Worm (Caenorhabditis elegans) whole organism, L4 larva: Measurements from ENCODE around the gene dnj-26.

ENCODE experiments used
- F26F4.8 ChIP-seq: fragments of 200-800 bp; sonication (Bioruptor generic); conservative IDR thresholded peaks from 2 replicates; pipeline ENCODE4 v1.3.6; 2022; ENCODE audit warnings: missing genetic modification characterization, missing compliant biosample characterization
- F44E2.7 ChIP-seq: fragments of 200-800 bp; sonication (Bioruptor generic); IDR thresholded peaks from 2 replicates; pipeline ENCODE4 v2.1.2; 2022; ENCODE audit warnings: missing genetic modification characterization, missing compliant biosample characterization
- T20F7.1 ChIP-seq: fragments of 200-800 bp; sonication (Bioruptor generic); optimal IDR thresholded peaks from 2 replicates; lab custom pipeline; 2018; ENCODE audit warnings: mild to moderate bottlenecking, missing genetic modification characterization, missing compliant biosample characterization
- Y105C5A.15 ChIP-seq: fragments of 200-800 bp; sonication (Bioruptor generic); IDR thresholded peaks from 2 replicates; pipeline ENCODE4 v1.3.6; 2022; ENCODE audit warnings: missing genetic modification characterization, missing compliant biosample characterization
- Y48G9A.11 ChIP-seq: fragments of 200-800 bp; sonication (Bioruptor generic); IDR thresholded peaks from 2 replicates; pipeline ENCODE4 v1.3.6; 2022; ENCODE audit warnings: missing genetic modification reagents, missing genetic modification characterization, missing compliant biosample characterization
- ZK337.2 ChIP-seq: fragments of 200-800 bp; sonication (Bioruptor generic); IDR thresholded peaks from 2 replicates; pipeline ENCODE4 v1.3.6; 2022; ENCODE audit warnings: missing genetic modification reagents, missing genetic modification characterization, missing compliant biosample characterization
- arid-1 ChIP-seq: fragments of 200-800 bp; sonication (Bioruptor generic); conservative IDR thresholded peaks from 2 replicates; pipeline ENCODE4 v1.3.6; 2022; ENCODE audit warnings: missing genetic modification reagents, missing genetic modification characterization, missing compliant biosample characterization
- attf-4 ChIP-seq: sonication (generic microtip); optimal IDR thresholded peaks from 3 replicates; lab custom pipeline; 2017; ENCODE audit warnings: missing biosample characterization, missing genetic modification characterization
- daf-16 ChIP-seq, 3 experiments: sonication (generic microtip); optimal IDR thresholded peaks; 2 replicates each; lab custom pipeline; 2016 to 2017; ENCODE audit warnings: missing genetic modification characterization in 3 of 3, missing genetic modification reagents in 3 of 3, mild to moderate bottlenecking in 2 of 3, missing compliant biosample characterization in 2 of 3, missing biosample characterization in 1 of 3, moderate library complexity in 1 of 3
- dmd-6 ChIP-seq: fragments of 200-800 bp; sonication (Bioruptor generic); IDR thresholded peaks from 2 replicates; pipeline ENCODE4 v1.3.6; 2022; ENCODE audit warnings: missing genetic modification reagents, missing genetic modification characterization, missing compliant biosample characterization
- dpl-1 ChIP-seq: fragments of 150-350 bp; optimal IDR thresholded peaks from 2 replicates; lab custom pipeline; 2014; ENCODE audit warnings: missing biosample characterization, missing genetic modification reagents, missing genetic modification characterization
- duxl-1 ChIP-seq: sonication (generic microtip); optimal IDR thresholded peaks from 2 replicates; lab custom pipeline; 2016; ENCODE audit warnings: mild to moderate bottlenecking, missing genetic modification characterization, moderate library complexity, missing compliant biosample characterization; ENCODE audit not compliant: poor library complexity
- dve-1 ChIP-seq: sonication (generic microtip); optimal IDR thresholded peaks from 2 replicates; lab custom pipeline; 2017; ENCODE audit warnings: antibody characterized with exemption, mild to moderate bottlenecking, missing genetic modification characterization, missing compliant biosample characterization; ENCODE audit not compliant: insufficient read depth
- egl-43 ChIP-seq: fragments of 200-800 bp; sonication (Bioruptor generic); IDR thresholded peaks from 2 replicates; pipeline ENCODE4 v1.3.6; 2022; ENCODE audit warnings: missing genetic modification reagents, missing genetic modification characterization, missing compliant biosample characterization
- fos-1 ChIP-seq: fragments of 150-350 bp; optimal IDR thresholded peaks from 2 replicates; lab custom pipeline; 2014; ENCODE audit warnings: missing biosample characterization, missing genetic modification characterization
- gei-8 ChIP-seq: fragments of 200-800 bp; sonication (Bioruptor generic); optimal IDR thresholded peaks from 2 replicates; lab custom pipeline; 2018; ENCODE audit warnings: mild to moderate bottlenecking, missing genetic modification characterization, missing compliant biosample characterization
- hlh-11 ChIP-seq: fragments of 200-800 bp; sonication (Bioruptor generic); optimal IDR thresholded peaks from 2 replicates; lab custom pipeline; 2018; ENCODE audit warnings: mild to moderate bottlenecking, missing genetic modification characterization, missing compliant biosample characterization
- hlh-30 ChIP-seq: sonication (generic microtip); optimal IDR thresholded peaks from 2 replicates; lab custom pipeline; 2017; ENCODE audit warnings: antibody characterized with exemption, mild to moderate bottlenecking, missing genetic modification characterization, missing compliant biosample characterization; ENCODE audit not compliant: insufficient read depth
- jun-1 ChIP-seq: fragments of 150-350 bp; optimal IDR thresholded peaks from 2 replicates; lab custom pipeline; 2014; ENCODE audit warnings: missing biosample characterization, missing genetic modification reagents, missing genetic modification characterization
- lin-13 ChIP-seq: fragments of 150-350 bp; optimal IDR thresholded peaks from 2 replicates; lab custom pipeline; 2014; ENCODE audit warnings: missing biosample characterization, missing genetic modification reagents, missing genetic modification characterization
- lsy-2 ChIP-seq, 2 experiments: fragments of 150-350 bp in 1 of 2; sonication (generic microtip) in 1 of 2; optimal IDR thresholded peaks; 2 replicates each; lab custom pipeline; 2014 to 2017; ENCODE audit warnings: missing biosample characterization in 2 of 2, missing genetic modification characterization in 2 of 2
- madf-5 ChIP-seq, 2 experiments: fragments of 200-800 bp; sonication (Bioruptor generic); IDR thresholded peaks; 2 replicates each; pipeline ENCODE4 v1.3.6; 2022; ENCODE audit warnings: missing compliant biosample characterization in 2 of 2, missing genetic modification characterization in 2 of 2
- mes-2 ChIP-seq: sonication (generic microtip); optimal IDR thresholded peaks from 2 replicates; lab custom pipeline; 2016; ENCODE audit warnings: missing genotype, mild to moderate bottlenecking, missing genetic modification characterization, missing compliant biosample characterization; ENCODE audit not compliant: poor library complexity, severe bottlenecking
- nhr-10 ChIP-seq: fragments of 150-350 bp; optimal IDR thresholded peaks from 2 replicates; lab custom pipeline; 2014; ENCODE audit warnings: missing biosample characterization, missing genetic modification characterization
- nhr-11 ChIP-seq: fragments of 150-350 bp; optimal IDR thresholded peaks from 2 replicates; lab custom pipeline; 2014; ENCODE audit warnings: missing biosample characterization, missing genetic modification characterization
- nhr-237 ChIP-seq: sonication (generic microtip); optimal IDR thresholded peaks from 2 replicates; lab custom pipeline; 2017; ENCODE audit warnings: missing biosample characterization, missing genetic modification characterization
- nhr-28 ChIP-seq: fragments of 150-350 bp; optimal IDR thresholded peaks from 2 replicates; lab custom pipeline; 2014; ENCODE audit warnings: missing biosample characterization, missing genetic modification characterization
- skn-1 ChIP-seq: fragments of 150-350 bp; optimal IDR thresholded peaks from 2 replicates; lab custom pipeline; 2014; ENCODE audit warnings: missing biosample characterization, missing genetic modification characterization
- snpc-1.2 ChIP-seq: fragments of 200-800 bp; sonication (Bioruptor generic); IDR thresholded peaks from 2 replicates; pipeline ENCODE4 v1.3.6; 2022; ENCODE audit warnings: missing genetic modification reagents, missing genetic modification characterization, missing compliant biosample characterization
- spr-1 ChIP-seq: sonication (generic microtip); optimal IDR thresholded peaks from 2 replicates; lab custom pipeline; 2016; ENCODE audit warnings: mild to moderate bottlenecking, missing genetic modification characterization, missing compliant biosample characterization
- tag-97 ChIP-seq: fragments of 200-800 bp; sonication (Bioruptor generic); IDR thresholded peaks from 2 replicates; pipeline ENCODE4 v1.3.6; 2022; ENCODE audit warnings: missing genetic modification characterization, missing compliant biosample characterization
- unc-62 ChIP-seq, 3 experiments: fragments of 150-350 bp in 1 of 3; sonication (generic microtip); optimal IDR thresholded peaks in 2 of 3; peaks in 1 of 3; 1 replicate in 1 of 3; 2 replicates in 2 of 3; lab custom pipeline; 2014 to 2017; ENCODE audit warnings: missing biosample characterization in 3 of 3, missing genetic modification characterization in 3 of 3, missing genetic modification reagents in 3 of 3, missing genotype in 1 of 3
- ztf-7 ChIP-seq: fragments of 150-350 bp; optimal IDR thresholded peaks from 2 replicates; lab custom pipeline; 2014; ENCODE audit warnings: missing biosample characterization, missing genetic modification characterization

The dnj-26 gene

DNA sequence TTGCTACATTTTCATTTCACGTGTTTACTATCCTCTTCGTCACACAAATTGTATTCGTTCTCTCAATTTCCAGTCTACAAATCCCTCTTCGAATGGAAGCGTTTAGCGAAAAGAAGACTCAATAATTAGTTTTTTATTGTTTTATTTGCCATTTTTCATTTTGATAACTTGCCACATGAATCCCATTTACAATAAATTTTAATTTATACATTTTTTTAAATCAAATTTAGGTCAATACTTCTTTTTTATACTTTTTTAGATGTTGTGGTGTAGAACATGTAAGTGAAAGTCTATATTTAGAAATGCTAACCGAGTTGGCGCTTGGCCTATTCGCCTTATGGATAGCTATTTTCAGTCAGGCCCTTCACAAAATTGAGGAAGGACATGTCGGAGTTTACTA, 35.1 kb upstream of the dnj-26 start, which contains the start of gene erl-1:
erl-1 (plus strand) TSS at position 301 of the 400 bp plus-strand sequence.
- TF ChIP-seq jun-1 (tag; lab: Kevin White, UChicago) (no peak), skn-1 (tag; lab: Kevin White, UChicago) (no peak), arid-1 (GFP tag; lab: Robert Waterston, UW) (no peak), lin-13 (GFP tag; lab: Kevin White, UChicago) (no peak), nhr-237 (tag; lab: Kevin White, UChicago) (no peak), F26F4.8 (GFP tag; lab: Robert Waterston, UW) (no peak), fos-1 (tag; lab: Kevin White, UChicago) (no peak), ZK337.2 (no peak), snpc-1.2 (GFP tag; lab: Robert Waterston, UW) (no peak), nhr-10 (tag; lab: Kevin White, UChicago) (no peak), nhr-11 (tag; lab: Kevin White, UChicago) (no peak), duxl-1 (tag; lab: Kevin White, UChicago) (no peak), gei-8 (GFP tag; lab: Kevin White, UChicago) (no peak), tag-97 (no peak), T20F7.1 (GFP tag; lab: Kevin White, UChicago) (no peak)
- TF ChIP-seq, all 104 proteins: peak for 0

DNA sequence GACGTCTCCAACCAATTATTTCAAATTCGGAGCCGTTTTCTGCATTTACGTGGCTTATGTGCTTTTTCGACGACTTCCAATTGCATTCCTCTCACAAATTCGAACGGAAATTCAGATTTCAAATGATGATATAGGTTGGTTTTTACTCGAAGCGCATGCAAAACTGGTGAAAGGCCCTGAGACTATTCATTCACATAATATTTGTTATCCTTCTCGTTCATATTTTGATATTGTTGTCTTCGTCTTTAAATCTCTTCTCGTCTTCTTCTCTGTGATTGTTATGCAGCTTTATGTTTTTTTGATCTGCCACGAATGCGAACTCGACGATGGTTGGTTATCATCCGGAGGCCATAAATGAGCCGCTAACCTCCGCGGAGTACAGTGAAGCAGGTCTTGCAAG, 30.4 kb upstream of the dnj-26 start, which contains the start of gene hpo-12:
hpo-12 (plus strand) TSS at position 301 of the 400 bp plus-strand sequence.
- TF ChIP-seq attf-4 (tag; lab: Kevin White, UChicago) (no peak), unc-62 (GFP tag; optimal IDR thresholded peaks at IDR 0.05 in 1 of 2; lab: Kevin White, UChicago) (peak in 1 of 2 experiments; percentile 44), unc-62 (tag; optimal IDR thresholded peaks at IDR 0.05; lab: Kevin White, UChicago) (no peak)

DNA sequence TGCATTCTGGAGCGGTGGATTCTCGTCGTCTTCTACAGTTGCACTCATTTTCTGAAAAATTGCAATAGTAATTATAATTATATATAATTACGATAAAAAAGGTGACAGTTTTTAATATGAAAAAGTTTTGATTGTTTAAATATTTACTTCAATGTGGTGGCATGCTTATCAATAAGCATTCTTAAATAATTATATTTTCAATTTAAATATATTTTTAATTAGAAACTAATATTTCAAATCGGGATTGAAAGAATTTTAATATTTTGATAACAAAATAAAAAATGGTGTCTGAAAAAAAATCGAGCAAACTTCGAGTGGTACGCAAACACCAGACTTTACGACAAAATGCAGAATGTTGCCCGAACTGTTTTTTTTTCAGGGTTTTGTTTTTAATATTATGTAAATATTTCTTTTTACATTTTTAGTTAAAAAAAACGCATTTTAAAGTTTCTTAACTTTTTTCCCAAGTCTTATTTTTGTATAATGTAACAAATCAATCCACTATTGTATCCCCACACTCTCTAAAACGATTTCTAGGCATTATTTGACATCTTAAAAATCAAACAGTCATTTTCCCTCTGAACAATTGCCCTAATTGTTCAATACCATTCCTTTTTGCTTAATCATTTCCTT, 29.8 kb upstream of the dnj-26 start, which contains the start of the genes C42C1.12 and C42C1.19:
C42C1.12 (minus strand) TSS at position 51 of the 633 bp plus-strand sequence.
C42C1.19 (plus strand) TSS at position 583 of the 633 bp plus-strand sequence.
- TF ChIP-seq dpl-1 (peak; percentile 53), dve-1 (tag; lab: Kevin White, UChicago) (peak; percentile 7), Y105C5A.15 (GFP tag; lab: Robert Waterston, UW) (no peak), mes-2 (peak; percentile 45), lsy-2 (tag; optimal IDR thresholded peaks at IDR 0.05; lab: Kevin White, UChicago) (peak in 1 of 2 experiments; percentile 73), ztf-7 (tag; lab: Kevin White, UChicago) (peak; percentile 73), F44E2.7 (GFP tag; lab: Robert Waterston, UW) (no peak)

DNA sequence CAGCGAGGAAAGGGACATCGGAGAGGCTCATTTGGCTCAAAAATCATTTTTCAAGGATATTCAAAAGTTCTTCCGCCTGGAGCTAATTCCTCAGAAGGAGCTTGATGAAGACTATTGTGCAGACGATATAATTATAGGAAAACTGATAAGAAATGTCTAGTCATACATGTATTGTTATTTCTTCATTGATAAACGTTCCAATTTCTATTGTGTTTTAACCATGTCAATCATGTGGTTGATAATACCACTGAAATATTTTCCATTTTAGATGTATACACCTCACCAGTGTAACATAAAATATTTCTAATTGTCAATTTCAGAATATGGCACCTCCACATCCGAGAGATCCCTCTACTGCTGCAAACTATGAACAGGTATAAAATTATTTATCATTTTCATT, 26.9 kb upstream of the dnj-26 start, which contains the start of gene ltah-1.1:
ltah-1.1 (plus strand) TSS at position 283 of the 400 bp plus-strand sequence.
- TF ChIP-seq hlh-11, result peak; percentile 2
- no peak for TF ChIP-seq spr-1 (tag; lab: Kevin White, UChicago)
- TF ChIP-seq dve-1 (tag; lab: Kevin White, UChicago), result peak; percentile 27
- peak; percentile 20 for TF ChIP-seq nhr-28 (tag; lab: Kevin White, UChicago)
- no peak for TF ChIP-seq hlh-30 (tag; lab: Kevin White, UChicago)
- no peak for TF ChIP-seq Y48G9A.11 (GFP tag; lab: Robert Waterston, UW)
- TF ChIP-seq dmd-6 (GFP tag; lab: Robert Waterston, UW), result peak; percentile 42; the same call in 1 of the 2 replicates
- no peak for TF ChIP-seq daf-16 (GFP tag; optimal IDR thresholded peaks at IDR 0.05; lab: Kevin White, UChicago)
- TF ChIP-seq daf-16 (tag; optimal IDR thresholded peaks at IDR 0.05; lab: Kevin White, UChicago), result peak; percentile 16
- TF ChIP-seq madf-5 (GFP tag; IDR thresholded peaks at IDR 0.05; lab: Robert Waterston, UW), result no peak
- no peak for TF ChIP-seq egl-43 (GFP tag; lab: Robert Waterston, UW)
